Fruit fly (Drosophila melanogaster) whole organism: ENCODE results near the gene Cpr97Eb.

ENCODE experiments used
- CG8478 ChIP-seq: fragments of >200 bp; optimal IDR thresholded peaks from 2 replicates; lab custom pipeline; 2018; ENCODE audit warnings: inconsistent platforms
- Dll ChIP-seq: fragments of >200 bp; optimal IDR thresholded peaks from 2 replicates; lab custom pipeline; 2017
- EcR ChIP-seq, 2 experiments: fragments of >200 bp; optimal IDR thresholded peaks; 2 replicates each; lab custom pipeline; 2017; ENCODE audit warnings: missing biosample characterization in 2 of 2, missing genetic modification characterization in 2 of 2, missing genetic modification reagents in 2 of 2
- pan ChIP-seq: fragments of >200 bp; optimal IDR thresholded peaks from 2 replicates; lab custom pipeline; 2017
- psq ChIP-seq: fragments of >200 bp; optimal IDR thresholded peaks from 2 replicates; lab custom pipeline; 2017
- usp ChIP-seq: fragments of >200 bp; optimal IDR thresholded peaks from 2 replicates; lab custom pipeline; 2017; ENCODE audit warnings: missing biosample characterization, missing genetic modification characterization, mixed read lengths

Cpr97Eb gene

DNA sequence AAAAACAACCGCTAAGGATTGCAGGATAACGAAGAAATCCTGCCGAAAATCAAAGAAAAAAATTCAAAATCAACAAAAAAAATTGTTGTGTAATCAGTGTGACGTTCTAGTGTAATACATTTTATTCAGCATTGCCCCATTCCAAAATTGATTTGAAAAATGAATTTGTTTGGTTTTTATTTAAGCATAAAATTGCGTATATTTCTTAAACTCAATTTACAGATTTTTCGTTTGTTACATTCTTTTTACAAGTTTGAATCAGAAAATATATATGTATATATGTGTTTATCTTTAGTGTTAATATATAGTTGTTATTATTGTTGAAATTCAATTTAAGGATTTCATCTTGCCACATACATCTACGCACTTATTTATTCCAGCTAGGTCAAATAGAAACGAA is 33.7 kb upstream of the Cpr97Eb start, which contains the start of gene CG6059:
CG6059 (minus strand) TSS at position 101 of the 400 bp plus-strand sequence.
- no peak for TF ChIP-seq usp (GFP tag; lab: Kevin White, UChicago)
- no peak for TF ChIP-seq pan (lab: Kevin White, UChicago)
- no peak for TF ChIP-seq CG8478
- no peak for TF ChIP-seq psq (lab: Kevin White, UChicago)
- no peak for TF ChIP-seq EcR (GFP tag; optimal IDR thresholded peaks at IDR 0.05; lab: Kevin White, UChicago)
- no peak for TF ChIP-seq Dll

DNA sequence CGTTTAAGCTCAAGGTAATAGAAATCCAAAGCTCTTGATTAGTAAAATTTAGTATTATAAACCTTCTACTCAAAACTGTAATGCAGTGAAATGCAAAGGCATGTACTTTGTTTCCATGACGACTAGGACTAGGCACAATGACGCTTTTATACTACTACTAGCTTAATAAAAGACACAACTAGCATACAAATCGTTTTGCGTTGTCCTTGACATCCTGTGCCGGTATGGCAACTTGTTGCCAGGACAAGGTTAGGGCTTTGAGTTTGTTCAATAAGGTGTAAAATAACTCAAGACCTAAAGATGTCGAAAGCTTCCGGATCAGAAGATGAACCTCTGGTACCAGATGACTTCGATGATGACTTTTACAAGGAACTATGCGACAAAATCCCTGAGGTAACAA is 27.4 kb upstream of the Cpr97Eb start, which contains the start of gene CG5882:
CG5882 (plus strand) TSS at position 301 of the 400 bp plus-strand sequence.
- no peak for TF ChIP-seq Dll
- no peak for TF ChIP-seq usp (GFP tag; lab: Kevin White, UChicago)
- TF ChIP-seq psq (lab: Kevin White, UChicago), result no peak
- TF ChIP-seq CG8478, result no peak
- no peak for TF ChIP-seq pan (lab: Kevin White, UChicago)
- TF ChIP-seq EcR (GFP tag; optimal IDR thresholded peaks at IDR 0.05; lab: Kevin White, UChicago), result no peak

DNA sequence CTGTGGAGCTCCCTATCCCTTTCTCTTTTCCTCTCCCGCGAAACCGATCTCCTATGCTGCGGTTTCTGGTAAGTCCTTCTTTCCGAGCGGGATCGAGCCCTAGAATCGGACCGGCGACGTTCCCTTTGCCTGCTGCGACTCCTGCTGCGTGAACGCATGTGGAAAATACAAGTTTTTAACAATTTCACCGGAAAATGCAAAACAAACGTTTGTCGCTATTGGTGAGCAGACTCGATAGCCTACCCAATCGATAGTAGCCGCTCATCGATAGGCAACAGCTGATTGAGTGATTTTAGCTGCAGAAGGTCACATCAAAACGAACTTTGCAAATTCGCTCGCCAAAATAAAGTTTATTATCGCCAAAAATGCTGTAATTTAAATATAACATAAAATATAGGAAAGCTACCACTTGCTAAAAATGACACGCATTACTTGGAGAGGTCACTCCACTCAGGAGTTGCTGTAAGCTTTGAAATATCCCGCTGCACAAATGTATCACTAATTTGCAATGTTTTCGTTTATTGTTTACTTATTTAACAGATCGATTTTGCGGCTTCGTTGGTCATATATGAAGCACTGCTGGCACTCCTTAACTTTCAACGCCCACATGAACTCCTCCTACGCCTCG is 25.6 kb upstream of the Cpr97Eb start, which contains the start of the genes CG6066 and CG5880:
CG6066 (minus strand) TSS at position 243 of the 628 bp plus-strand sequence.
CG5880 (plus strand) TSS at position 281 of the 628 bp plus-strand sequence.
- TF ChIP-seq CG8478, result no peak
- no peak for TF ChIP-seq pan (lab: Kevin White, UChicago)
- no peak for TF ChIP-seq usp (GFP tag; lab: Kevin White, UChicago)
- no peak for TF ChIP-seq EcR (GFP tag; optimal IDR thresholded peaks at IDR 0.05; lab: Kevin White, UChicago)
- TF ChIP-seq Dll, result no peak
- TF ChIP-seq psq (lab: Kevin White, UChicago), result no peak

DNA sequence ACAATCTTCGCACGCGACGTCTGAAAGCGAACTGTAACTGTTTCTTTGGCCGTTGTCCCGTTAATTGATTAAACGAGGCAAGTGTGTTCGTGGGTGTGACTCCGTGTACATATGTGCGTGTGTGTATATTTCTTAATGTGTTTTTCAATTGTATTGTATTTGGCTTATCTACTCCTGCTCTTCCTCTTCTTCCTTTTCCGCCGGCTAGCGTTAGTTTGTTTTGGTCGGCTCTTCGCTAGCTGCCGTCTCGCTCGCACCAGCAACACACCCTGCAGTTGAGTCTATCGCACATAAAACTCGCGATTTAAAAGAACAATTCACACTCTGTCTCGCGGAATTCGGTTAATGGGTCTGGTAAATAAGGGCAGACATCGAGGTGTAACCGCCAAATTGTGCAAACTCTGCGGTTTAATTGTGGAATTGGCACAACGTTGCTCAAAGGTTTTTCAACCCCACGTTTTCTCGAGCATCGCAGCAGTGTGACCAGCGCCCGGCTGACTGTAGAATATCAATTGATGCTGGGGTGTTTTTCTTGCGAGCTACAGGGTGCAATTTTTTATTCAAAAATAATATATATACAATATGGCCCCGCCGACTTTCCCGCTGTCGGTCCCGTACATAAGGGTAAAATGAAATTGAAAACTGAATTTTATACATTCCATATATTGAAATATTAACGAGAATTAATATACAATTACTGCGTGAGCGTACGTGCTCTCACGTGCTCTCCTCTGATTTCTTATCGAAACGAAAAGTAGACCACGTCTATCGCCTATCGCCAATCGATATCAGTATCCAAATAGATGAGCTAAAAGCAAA is 21.1 kb upstream of the Cpr97Eb start, which contains the start of the genes gb and CG5815:
gb (minus strand) TSS at position 487 of the 819 bp plus-strand sequence.
CG5815 (plus strand) TSS at position 783 of the 819 bp plus-strand sequence.
- TF ChIP-seq pan (lab: Kevin White, UChicago), result no peak
- no peak for TF ChIP-seq usp (GFP tag; lab: Kevin White, UChicago)
- TF ChIP-seq psq (lab: Kevin White, UChicago), result no peak
- no peak for TF ChIP-seq CG8478
- TF ChIP-seq EcR (GFP tag; optimal IDR thresholded peaks at IDR 0.05; lab: Kevin White, UChicago), result peak in 1 of 2 experiments; percentile 72

- TF ChIP-seq Dll, result no peak
- no peak for TF ChIP-seq EcR (GFP tag; optimal IDR thresholded peaks at IDR 0.05; lab: Kevin White, UChicago)
- no peak for TF ChIP-seq CG8478
- TF ChIP-seq pan (lab: Kevin White, UChicago), result no peak
- no peak for TF ChIP-seq usp (GFP tag; lab: Kevin White, UChicago)
- no peak for TF ChIP-seq psq (lab: Kevin White, UChicago)
Observed at dm6 chr3R:27109458-27109857, 18.5 kb upstream of the Cpr97Eb start.

dm6 chr3R:27108111-27108510 is 17.2 kb upstream of the Cpr97Eb start:
- TF ChIP-seq psq (lab: Kevin White, UChicago) (no peak), CG8478 (no peak), EcR (GFP tag; optimal IDR thresholded peaks at IDR 0.05; lab: Kevin White, UChicago) (no peak), usp (GFP tag; lab: Kevin White, UChicago) (no peak), Dll (no peak), pan (lab: Kevin White, UChicago) (no peak)

DNA sequence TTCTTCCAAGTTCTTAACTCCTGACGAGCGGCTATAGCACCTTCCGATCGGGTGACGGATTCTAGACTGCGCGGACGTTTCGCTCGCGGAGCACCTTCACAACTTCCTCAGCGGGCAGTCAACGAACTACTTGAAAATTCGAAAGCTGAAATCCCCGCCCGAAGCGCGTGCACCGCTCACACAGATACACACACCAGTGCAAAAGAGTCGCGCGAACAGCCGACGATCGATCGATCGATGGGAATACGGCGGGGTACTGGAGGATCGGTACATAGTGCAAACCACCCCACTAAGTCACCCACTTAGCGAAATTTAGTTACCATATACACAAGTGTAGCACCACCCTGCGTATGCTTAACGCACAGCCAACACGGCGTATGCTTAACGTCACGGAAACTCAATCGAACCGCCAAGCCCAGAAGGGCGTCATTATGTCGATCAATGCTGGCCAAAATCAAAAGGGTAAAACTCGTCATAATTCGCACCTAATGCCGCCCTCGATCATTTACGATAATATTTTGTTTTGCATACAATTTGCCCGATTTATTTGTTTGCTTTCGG is 15.3 kb upstream of the Cpr97Eb start, which contains the start of gene CAH9:
CAH9 (minus strand) TSS at position 51 of the 561 bp plus-strand sequence.
- TF ChIP-seq psq (lab: Kevin White, UChicago) (no peak), usp (GFP tag; lab: Kevin White, UChicago) (no peak), EcR (GFP tag; optimal IDR thresholded peaks at IDR 0.05; lab: Kevin White, UChicago) (no peak), CG8478 (no peak), pan (lab: Kevin White, UChicago) (no peak), Dll (no peak)

DNA sequence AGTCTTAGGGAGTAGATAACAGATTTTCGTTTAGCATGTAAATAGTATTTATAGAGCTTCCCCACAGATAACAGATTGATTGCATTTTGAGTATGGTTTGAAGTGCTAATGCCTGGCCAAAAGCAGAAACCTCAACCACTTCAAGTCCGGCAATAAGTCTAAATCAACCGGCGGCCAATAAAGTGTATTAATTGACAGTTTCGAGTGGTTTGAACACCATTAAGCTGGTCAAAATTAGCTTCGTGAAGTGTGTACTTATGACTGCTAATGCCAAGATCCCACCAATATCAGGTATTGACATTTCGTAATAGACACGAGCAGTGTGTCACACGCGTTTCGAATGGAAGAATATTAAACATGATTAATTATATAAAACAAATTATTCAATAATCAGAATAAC is 14.5 kb upstream of the Cpr97Eb start:
- TF ChIP-seq usp (GFP tag; lab: Kevin White, UChicago) (no peak), CG8478 (no peak), Dll (no peak), psq (lab: Kevin White, UChicago) (no peak), pan (lab: Kevin White, UChicago) (no peak), EcR (GFP tag; optimal IDR thresholded peaks at IDR 0.05; lab: Kevin White, UChicago) (no peak)

DNA sequence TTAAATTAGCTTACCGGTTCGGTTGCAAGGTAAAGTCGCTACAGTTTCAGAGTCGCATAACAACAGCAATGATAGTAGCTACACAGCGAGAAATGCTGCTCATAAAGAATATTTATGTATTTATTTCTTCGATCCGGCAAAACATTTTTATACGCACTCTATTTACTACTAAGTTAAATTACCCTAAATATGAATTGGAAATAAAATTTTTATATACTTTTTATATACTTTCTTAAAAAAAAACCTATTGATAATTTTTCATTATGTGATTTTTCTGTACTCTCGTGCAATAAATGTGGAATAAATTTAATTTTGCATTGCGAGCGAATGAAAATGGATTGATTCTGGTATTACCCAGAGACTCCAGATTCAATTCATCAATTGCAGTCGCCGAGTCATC is 10.0 kb upstream of the Cpr97Eb start, which contains the start of gene Jhbp11:
Jhbp11 (plus strand) TSS at position 301 of the 400 bp plus-strand sequence.
- TF ChIP-seq usp (GFP tag; lab: Kevin White, UChicago) (no peak), EcR (GFP tag; optimal IDR thresholded peaks at IDR 0.05; lab: Kevin White, UChicago) (no peak), psq (lab: Kevin White, UChicago) (no peak), pan (lab: Kevin White, UChicago) (no peak), Dll (no peak), CG8478 (no peak)

dm6 chr3R:27099579-27099978 is 8.6 kb upstream of the Cpr97Eb start, which contains the start of gene eater:
TSS of gene eater (minus strand) at chr3R:27099679.
- no peak for TF ChIP-seq EcR (GFP tag; optimal IDR thresholded peaks at IDR 0.05; lab: Kevin White, UChicago)
- TF ChIP-seq pan (lab: Kevin White, UChicago), result no peak
- TF ChIP-seq usp (GFP tag; lab: Kevin White, UChicago), result no peak
- TF ChIP-seq Dll, result no peak

DNA sequence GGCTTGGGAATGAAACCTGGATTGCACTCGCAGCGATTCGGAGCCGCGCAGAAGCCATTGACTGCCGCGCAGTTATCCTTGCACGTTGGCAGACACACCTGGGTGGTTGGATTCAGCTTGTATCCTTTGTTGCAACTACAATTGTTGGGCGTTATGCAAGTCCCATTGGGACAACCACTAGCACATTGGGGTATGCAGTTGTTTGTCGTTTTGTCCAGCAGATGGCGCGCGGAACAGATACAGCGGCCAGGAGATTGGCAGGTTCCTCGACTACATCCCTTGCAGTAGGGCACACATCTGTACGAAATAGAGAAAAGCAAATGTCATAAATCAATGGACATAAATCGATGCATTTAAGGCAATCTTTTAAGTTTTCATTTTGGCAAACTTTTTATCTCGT is 7.7 kb upstream of the Cpr97Eb start:
- TF ChIP-seq EcR (GFP tag; optimal IDR thresholded peaks at IDR 0.05; lab: Kevin White, UChicago) (no peak), CG8478 (no peak), Dll (no peak), pan (lab: Kevin White, UChicago) (no peak), psq (lab: Kevin White, UChicago) (no peak), usp (GFP tag; lab: Kevin White, UChicago) (no peak)
